Fruit fly (Drosophila melanogaster) whole organism, wandering third instar larva: ENCODE data around the gene Charon.

Source experiments
- CrebA ChIP-seq: fragments of 200-800 bp; sonication (Bioruptor generic); optimal IDR thresholded peaks from 2 replicates; lab custom pipeline; 2016; ENCODE audit warnings: missing biosample characterization, mild to moderate bottlenecking, missing genetic modification characterization, borderline replicate concordance
- HLH106 ChIP-seq: fragments of 200-800 bp; optimal IDR thresholded peaks from 3 replicates; lab custom pipeline; 2019; ENCODE audit warnings: missing biosample characterization, mild to moderate bottlenecking, missing genetic modification characterization, moderate library complexity
- Hnf4 ChIP-seq: fragments of 200-800 bp; sonication (Bioruptor generic); optimal IDR thresholded peaks from 2 replicates; lab custom pipeline; 2016; ENCODE audit warnings: missing biosample characterization, mild to moderate bottlenecking, missing genetic modification characterization
- Jra ChIP-seq: sonication (Bioruptor generic); optimal IDR thresholded peaks from 2 replicates; lab custom pipeline; 2016; ENCODE audit warnings: missing biosample characterization, missing genetic modification characterization
- OdsH ChIP-seq: fragments of 200-800 bp; sonication (Bioruptor generic); optimal IDR thresholded peaks from 2 replicates; lab custom pipeline; 2016; ENCODE audit warnings: missing biosample characterization, mild to moderate bottlenecking, missing genetic modification characterization
- Sp1 ChIP-seq: fragments of 200-800 bp; sonication (Bioruptor generic); optimal IDR thresholded peaks from 3 replicates; lab custom pipeline; 2019; ENCODE audit warnings: missing biosample characterization, mild to moderate bottlenecking, missing genetic modification characterization, moderate library complexity
- dl ChIP-seq, 2 experiments: fragments of 175-275, 200-275 bp in 1 of 2; fragments of 200-275 bp in 1 of 2; sonication (Bioruptor generic); optimal IDR thresholded peaks; lab custom pipeline; 2018; ENCODE audit warnings: mild to moderate bottlenecking in 2 of 2, missing biosample characterization in 2 of 2, missing genetic modification characterization in 2 of 2, moderate library complexity in 2 of 2; ENCODE audit not compliant: partially characterized antibody in 2 of 2, insufficient read depth in 1 of 2
- dmrt93B ChIP-seq: fragments of 200-800 bp; sonication (Bioruptor generic); optimal IDR thresholded peaks from 2 replicates; lab custom pipeline; 2018; ENCODE audit warnings: missing biosample characterization, mild to moderate bottlenecking, missing genetic modification characterization
- fru ChIP-seq: fragments of 200-800 bp; sonication (Bioruptor generic); optimal IDR thresholded peaks from 3 replicates; lab custom pipeline; 2016; ENCODE audit warnings: missing biosample characterization, mild to moderate bottlenecking, missing genetic modification characterization
- h ChIP-seq: fragments of 200-800 bp; sonication (Bioruptor generic); optimal IDR thresholded peaks from 3 replicates; lab custom pipeline; 2016; ENCODE audit warnings: missing biosample characterization, mild to moderate bottlenecking, missing genetic modification characterization
- jim ChIP-seq: fragments of 175-275, 200-325 bp; sonication (Bioruptor generic); optimal IDR thresholded peaks from 2 replicates; lab custom pipeline; 2016; ENCODE audit warnings: missing biosample characterization, mild to moderate bottlenecking, missing genetic modification characterization
- psq ChIP-seq: fragments of 200-800 bp; sonication (Bioruptor generic); optimal IDR thresholded peaks from 3 replicates; lab custom pipeline; 2017; ENCODE audit warnings: missing biosample characterization, mild to moderate bottlenecking, missing genetic modification characterization, moderate library complexity
- sage ChIP-seq: fragments of 200-800 bp; sonication (Bioruptor generic); optimal IDR thresholded peaks from 2 replicates; lab custom pipeline; 2016; ENCODE audit warnings: missing biosample characterization, mild to moderate bottlenecking, missing genetic modification characterization

- no peak for TF ChIP-seq psq (GFP tag; lab: Kevin White, UChicago)
- TF ChIP-seq Jra (GFP tag; lab: Kevin White, UChicago): no peak
- no peak for TF ChIP-seq Sp1 (GFP tag; lab: Kevin White, UChicago)
- no peak for TF ChIP-seq Hnf4 (GFP tag; lab: Kevin White, UChicago)
- no peak for TF ChIP-seq OdsH (GFP tag; lab: Kevin White, UChicago)
- no peak for TF ChIP-seq dl (GFP tag; optimal IDR thresholded peaks at IDR 0.05; lab: Kevin White, UChicago; ENCODE audit: insufficient read depth in 1 of 2, partially characterized antibody in 2 of 2)
- no peak for TF ChIP-seq dmrt93B (GFP tag; lab: Kevin White, UChicago)
- no peak for TF ChIP-seq HLH106 (tag; lab: Kevin White, UChicago)
- TF ChIP-seq h: no peak
- no peak for TF ChIP-seq sage (GFP tag; lab: Kevin White, UChicago)
- no peak for TF ChIP-seq jim (GFP tag; lab: Kevin White, UChicago)
- no peak for TF ChIP-seq CrebA
- no peak for TF ChIP-seq fru (GFP tag; lab: Kevin White, UChicago)
These were observed 46.1 kb downstream of the Charon start for dm6 chr2L:1126527-1126926.
